Fruit fly (Drosophila melanogaster): ENCODE measurements around the gene Cpr11A.
A peak's percentile ranks its signal among the peaks of the same experiment; 100 is the strongest.

- no peak for TF ChIP-seq Pif1A (GFP tag; optimal IDR thresholded peaks at IDR 0.05)
- peak; percentile 9 for TF ChIP-seq EcR (GFP tag; optimal IDR thresholded peaks at IDR 0.05)
- TF ChIP-seq Snoo (tag; optimal IDR thresholded peaks at IDR 0.05): no peak
- TF ChIP-seq CG14655 (GFP tag; optimal IDR thresholded peaks at IDR 0.05): no peak
- TF ChIP-seq D1 (tag; optimal IDR thresholded peaks at IDR 0.05): no peak
- TF ChIP-seq gl (tag; optimal IDR thresholded peaks at IDR 0.05): no peak
- TF ChIP-seq CG9948 (tag; optimal IDR thresholded peaks at IDR 0.05): no peak
- 0 out of 2 replicates have a peak, but pooled peaks have one; percentile 14 for TF ChIP-seq CG12605 (GFP tag; IDR thresholded peaks at IDR 0.05)
- no peak for TF ChIP-seq CG10348 (GFP tag; IDR thresholded peaks at IDR 0.05)
- no peak for TF ChIP-seq CG8159 (tag; optimal IDR thresholded peaks at IDR 0.05)
Observed at dm6 chrX:12498101-12498500, 11.3 kb downstream of the Cpr11A start.

All from whole organism, pupa.